Fruit fly (Drosophila melanogaster) whole organism, larva: ENCODE data around the gene PGAP2.

Experiments used
- noc ChIP-seq: fragments of 200-800 bp; sonication (Bioruptor generic); optimal IDR thresholded peaks from 3 replicates; lab custom pipeline; 2019; ENCODE audit warnings: missing biosample characterization, mild to moderate bottlenecking, missing genetic modification characterization, moderate library complexity

Gene PGAP2

DNA sequence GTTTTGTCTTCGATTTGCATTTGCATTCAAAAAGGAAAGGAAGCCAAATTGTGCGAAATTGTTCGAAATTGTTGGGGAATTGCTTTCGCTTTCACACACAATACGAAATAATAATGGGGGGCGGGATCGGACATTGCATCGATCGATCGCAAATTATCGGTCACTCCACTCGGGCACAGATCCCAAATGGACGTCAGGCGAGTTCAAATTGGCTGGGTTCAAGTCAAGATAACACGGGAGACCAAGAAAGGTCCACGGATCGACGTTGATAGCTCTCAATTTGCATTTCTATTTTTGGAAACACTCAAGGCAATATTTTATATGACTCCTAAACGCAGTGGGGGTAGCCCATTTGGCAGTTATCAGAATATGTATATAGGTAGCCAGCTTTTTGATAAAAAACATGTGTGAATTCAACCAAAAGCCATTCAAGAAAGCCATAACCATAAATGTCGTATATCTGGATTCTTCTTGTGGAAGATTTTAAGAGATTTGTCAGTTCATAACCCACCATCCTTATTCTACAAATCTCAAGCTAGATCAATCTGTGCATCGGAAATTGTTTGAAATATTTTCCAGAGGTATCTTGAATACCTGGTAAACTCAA is 29.9 kb upstream of the PGAP2 start:
- no peak for TF ChIP-seq noc

DNA sequence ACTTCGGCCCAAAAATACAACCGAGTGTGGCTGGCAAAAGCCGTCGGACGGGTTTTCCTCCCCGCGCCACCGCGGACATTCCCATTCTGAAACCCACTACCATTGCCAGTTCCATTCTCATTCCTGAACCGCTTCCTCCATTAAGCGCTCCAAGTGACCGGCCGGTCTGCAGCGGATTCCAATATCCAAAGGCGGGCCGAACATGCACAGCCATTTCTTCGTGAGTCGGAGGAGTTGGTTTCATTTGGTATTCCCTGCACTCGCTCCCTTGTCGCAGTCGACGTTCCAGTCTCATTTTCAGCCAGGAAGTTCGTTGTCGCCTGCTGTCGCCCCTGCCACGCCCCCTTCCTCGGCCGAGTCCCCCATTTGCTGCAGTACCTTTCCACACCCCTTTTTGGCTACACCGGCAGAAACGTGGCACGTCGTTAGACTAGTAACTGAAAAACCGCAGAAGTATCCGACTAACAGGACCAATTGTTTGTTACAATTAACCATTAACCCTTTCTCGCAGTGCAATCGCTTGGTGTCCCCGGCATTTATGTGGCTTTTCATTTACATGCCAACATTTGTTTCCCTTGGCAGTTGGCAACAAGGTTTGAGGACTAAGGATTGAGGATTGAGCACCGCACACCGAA is 28.8 kb upstream of the PGAP2 start:
- TF ChIP-seq noc: no peak

- peak; percentile 75 for TF ChIP-seq noc
Observed at dm6 chr2L:847189-847987, 28.1 kb upstream of the PGAP2 start.

DNA sequence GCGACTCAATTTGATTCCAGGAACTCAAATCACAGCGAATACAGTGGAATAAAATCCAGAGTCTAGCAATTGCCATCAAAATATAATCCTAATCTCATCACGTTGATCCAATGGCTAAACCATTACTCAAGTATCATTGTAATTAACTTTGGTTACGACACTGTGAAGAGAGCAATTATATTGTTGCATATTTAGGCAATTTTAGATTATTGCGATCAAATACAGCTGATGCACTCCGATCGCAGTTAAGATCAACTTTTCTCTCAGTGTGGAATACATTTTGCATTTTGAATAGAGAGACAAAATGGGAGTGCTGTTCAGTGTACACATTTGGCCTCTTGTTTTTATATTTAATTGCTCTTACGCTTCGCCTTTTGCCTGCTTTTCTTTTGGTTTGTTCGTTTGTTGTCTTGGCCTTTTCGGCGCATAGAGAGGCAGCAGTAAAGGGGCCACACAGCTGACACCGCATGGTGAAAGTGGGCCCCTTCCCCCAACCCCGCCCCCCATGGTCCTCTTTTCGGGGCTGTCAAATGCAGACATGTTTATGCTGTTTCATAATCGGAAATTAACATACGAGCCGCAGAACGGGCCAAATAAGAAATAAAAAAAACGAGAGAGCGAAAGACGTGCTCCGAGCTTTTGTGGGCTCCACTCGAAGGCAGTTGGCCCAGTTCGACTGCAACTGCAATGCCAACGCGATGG is 27.0 kb upstream of the PGAP2 start:
- peak; percentile 38 for TF ChIP-seq noc

DNA sequence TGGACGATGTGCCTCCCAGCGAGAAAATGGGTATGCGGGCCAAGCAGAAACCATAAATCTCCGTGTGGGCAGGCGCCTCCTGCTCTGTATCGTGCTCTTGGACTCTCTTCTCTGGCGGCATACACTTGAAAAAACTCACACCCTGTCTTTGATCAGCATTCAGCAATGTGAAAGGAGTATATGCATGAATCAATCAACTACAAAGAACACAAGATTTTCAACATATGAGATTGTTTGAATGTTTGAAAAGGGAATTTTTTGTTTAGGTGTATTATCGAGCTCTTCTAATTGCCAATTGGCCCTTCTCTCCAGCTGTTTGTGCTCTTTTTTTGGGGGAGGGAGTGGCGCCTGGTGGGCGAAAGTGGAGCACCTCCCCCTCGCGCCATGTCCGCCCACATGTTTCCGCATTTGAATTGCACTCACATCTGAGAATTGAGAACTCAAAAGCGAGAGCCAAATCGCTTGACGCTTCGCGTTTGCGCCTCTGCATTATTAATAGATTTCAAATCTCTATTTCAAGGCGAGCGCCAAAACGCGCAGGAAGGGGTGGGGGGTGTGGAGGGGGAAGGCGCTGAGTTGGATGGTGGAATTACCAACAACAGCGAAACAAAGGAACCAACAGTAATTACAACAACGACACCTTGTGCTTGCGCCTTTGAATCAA is 26.2 kb upstream of the PGAP2 start:
- peak; percentile 45 for TF ChIP-seq noc

DNA sequence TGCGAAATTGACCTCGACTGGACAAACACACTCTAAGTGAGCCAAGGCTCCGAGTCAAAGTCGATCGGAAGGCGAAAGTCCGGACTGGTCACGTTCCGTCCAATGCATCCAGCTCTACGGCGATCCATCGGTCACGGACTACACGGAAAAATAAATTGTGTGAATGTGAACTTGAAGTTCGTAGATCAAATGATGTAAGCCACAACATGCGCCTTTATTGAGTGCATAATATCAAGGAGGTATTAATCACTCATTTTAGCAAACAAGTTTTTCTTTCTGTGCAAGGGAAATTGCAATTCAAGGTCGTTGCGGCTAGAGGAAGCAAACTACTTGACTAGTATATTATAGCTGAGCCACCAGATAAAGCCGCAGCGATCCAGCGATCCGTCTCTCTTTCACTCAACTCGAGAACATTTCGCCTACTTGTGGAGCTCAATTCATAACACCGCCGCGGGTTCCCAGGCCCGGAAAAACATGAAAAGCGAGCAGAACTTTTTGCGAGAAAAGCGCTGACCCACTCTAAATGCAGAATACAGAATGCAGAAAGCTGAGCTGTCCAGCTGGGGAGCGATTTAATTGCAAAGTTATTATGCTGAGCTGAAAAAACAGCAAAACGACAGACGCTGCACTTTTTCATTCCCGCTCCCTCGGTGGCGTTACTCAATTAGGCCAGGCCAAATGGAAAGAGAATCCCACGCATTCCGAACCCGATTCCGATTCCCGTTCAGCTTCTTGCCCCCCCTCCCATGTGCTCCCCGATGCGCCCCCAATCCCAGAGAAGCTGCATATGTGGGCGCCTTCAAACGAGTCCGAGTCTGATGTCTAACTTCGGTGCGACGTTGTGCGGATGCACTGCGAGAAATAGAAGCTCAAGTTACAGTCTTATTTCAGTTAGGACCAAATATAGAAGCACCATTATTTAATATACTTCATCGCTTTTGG is 24.8 kb upstream of the PGAP2 start:
- TF ChIP-seq noc: no peak

DNA sequence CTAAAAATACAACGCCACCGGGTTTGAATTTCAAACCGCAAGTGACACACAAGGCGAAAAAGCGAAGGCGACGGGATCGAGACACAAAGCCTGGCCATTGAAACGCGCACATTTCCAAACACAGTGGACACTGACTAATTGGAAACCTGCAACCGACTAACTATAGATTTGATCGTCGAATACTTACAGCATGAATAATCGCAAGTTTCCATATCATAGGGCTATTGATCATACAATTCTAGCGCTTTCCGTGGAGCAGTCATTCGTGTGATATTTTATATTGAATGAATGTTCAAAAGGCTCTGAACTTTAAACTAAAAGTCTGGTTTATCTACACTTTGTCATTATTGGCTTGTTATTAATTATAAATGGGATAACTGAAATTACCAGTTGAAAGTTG is 24.0 kb upstream of the PGAP2 start:
- TF ChIP-seq noc: no peak

DNA sequence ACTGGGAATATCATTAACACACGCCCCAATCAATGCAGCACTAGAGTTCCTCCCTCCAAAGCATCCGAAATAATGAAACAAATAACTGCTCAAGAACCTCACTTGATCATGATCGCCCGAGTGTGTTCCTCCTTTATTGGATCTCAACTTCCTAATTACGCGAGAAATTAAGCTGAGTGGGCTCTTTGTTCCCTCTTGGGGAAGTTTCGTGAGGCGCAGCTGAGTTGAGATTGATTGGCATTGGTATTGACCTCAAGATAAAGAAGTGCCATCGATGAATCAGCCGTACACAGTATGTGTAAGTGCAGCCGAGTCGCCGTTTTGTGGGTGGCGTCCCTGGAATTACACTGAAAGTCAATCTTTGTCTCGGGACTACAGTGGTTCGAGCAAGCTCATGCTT is 23.6 kb upstream of the PGAP2 start:
- TF ChIP-seq noc: no peak

dm6 chr2L:841708-842107 is 22.4 kb upstream of the PGAP2 start:
- TF ChIP-seq noc: peak; percentile 84

DNA sequence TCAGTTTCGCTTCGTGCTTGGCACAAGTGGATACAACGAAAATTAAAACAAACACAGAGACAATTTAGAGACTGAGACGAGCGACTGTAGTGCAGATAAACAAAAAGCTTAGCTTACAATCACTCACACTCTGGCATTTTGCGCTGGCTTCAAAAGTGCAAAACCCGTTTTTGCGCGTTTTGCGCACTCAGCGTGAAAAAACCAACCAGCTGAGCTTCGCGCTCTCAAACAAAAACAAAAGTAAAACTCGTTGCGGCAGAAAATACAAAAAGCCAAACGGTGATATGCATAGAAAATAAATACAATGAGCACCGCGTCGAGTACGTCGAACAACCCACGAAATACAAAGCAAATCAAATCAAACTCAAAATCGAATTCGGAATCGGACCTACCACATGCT is 21.4 kb upstream of the PGAP2 start:
- TF ChIP-seq noc: no peak

DNA sequence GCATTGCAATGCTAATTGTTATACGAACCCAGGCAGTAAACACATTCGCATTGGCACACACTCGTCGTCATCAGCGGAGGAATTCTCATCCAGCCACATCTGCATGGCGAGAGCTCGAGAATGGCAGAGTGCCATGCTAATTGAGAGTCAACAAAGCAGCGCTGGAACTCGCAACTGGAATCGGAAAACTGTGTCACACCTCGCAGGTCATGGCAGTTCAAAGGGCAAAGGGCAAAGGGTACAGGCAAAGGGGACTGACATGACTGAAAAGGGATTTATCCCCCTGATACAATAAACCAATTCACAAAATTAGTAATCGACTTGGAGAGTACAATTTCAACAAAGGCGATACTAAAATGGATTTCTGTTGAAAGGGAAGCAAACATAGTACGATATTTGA is 20.7 kb upstream of the PGAP2 start:
- no peak for TF ChIP-seq noc

DNA sequence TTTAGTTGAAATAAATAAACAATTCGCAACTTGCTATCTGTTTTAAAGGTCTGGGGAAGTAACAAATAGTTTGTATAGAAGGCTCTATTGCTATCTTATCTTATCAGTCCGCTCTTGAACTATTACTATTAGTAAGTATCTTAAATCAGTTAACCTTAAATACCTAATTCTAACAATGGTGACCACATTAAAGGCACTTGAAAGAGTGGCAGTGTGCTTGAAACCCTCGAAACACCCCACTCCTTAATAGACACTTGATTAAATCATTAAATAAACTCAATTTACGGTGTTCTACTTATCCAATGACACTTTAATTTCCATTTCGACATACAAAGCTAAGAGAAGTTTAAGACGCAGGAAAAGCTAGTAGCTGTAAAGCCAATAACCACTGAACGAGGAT is 19.5 kb upstream of the PGAP2 start:
- TF ChIP-seq noc: peak; percentile 67

DNA sequence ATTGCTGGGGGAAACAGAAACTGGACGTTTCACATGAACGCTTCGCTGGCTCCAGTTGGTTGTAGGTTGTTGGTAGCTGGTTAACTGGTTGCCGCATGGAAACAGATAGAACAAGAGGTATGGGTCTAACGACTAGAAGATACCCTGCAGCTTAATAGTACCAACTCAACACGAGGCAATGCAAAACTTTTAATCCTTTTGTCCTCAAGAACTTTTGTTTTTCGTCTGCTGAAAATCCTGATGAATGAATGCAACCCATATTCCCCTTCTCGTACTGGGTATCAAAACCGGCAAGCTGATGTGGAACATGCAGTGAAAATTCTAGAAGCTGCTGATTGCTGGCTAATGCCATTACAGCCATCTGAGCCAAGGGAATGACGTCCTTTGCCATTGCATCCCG is 18.7 kb upstream of the PGAP2 start:
- no peak for TF ChIP-seq noc

dm6 chr2L:827516-828362 is 8.4 kb upstream of the PGAP2 start:
- TF ChIP-seq noc: no peak

DNA sequence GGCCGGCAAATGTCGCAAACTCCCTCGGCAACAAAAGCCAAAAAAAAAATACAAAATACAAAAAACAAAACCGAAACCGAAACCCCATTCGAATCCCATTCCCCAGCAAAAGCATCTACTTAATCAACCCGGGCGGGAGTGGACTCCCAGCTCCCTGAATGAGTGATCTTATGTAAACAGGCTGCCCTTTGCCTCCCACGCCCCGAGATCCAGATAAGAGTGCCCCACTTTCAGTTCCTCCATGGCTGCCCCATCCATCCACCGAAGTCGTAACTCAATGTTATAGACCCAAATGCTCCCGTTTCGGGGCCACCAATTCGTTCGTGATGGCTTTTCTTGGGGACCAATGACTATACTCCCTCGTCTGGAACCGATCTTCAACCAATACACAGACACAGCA is 7.7 kb upstream of the PGAP2 start:
- TF ChIP-seq noc: no peak
